Fruit fly (Drosophila melanogaster) whole organism, embryonic: ENCODE data around the gene CG14401.

Experiments
- Antp ChIP-seq: fragments of 200-800 bp; sonication (Bioruptor generic); optimal IDR thresholded peaks from 3 replicates; lab custom pipeline; 2016; ENCODE audit warnings: missing biosample characterization, missing genetic modification characterization
- Bdp1 ChIP-seq: fragments of 200-800 bp; sonication (Bioruptor generic); optimal IDR thresholded peaks from 3 replicates; lab custom pipeline; 2016; ENCODE audit warnings: missing biosample characterization, missing genetic modification characterization
- CG10431 ChIP-seq: fragments of 200-800 bp; sonication (Bioruptor generic); optimal IDR thresholded peaks from 3 replicates; lab custom pipeline; 2018; ENCODE audit warnings: missing biosample characterization, mild to moderate bottlenecking, missing genetic modification characterization
- CG12299 ChIP-seq: fragments of 200-800 bp; sonication (Bioruptor generic); optimal IDR thresholded peaks from 2 replicates; lab custom pipeline; 2018; ENCODE audit warnings: missing biosample characterization, mild to moderate bottlenecking, missing genetic modification characterization
- CG1233 ChIP-seq: fragments of 200-800 bp; sonication (Bioruptor generic); optimal IDR thresholded peaks from 4 replicates; lab custom pipeline; 2018; ENCODE audit warnings: missing biosample characterization, mild to moderate bottlenecking, missing genetic modification characterization
- CG12659 ChIP-seq: fragments of 200-800 bp; sonication (Bioruptor generic); optimal IDR thresholded peaks from 3 replicates; lab custom pipeline; 2017; ENCODE audit warnings: mild to moderate bottlenecking, missing biosample characterization, missing genetic modification reagents, missing genetic modification characterization
- CG12942 ChIP-seq: fragments of 200-800 bp; sonication (Bioruptor generic); optimal IDR thresholded peaks from 3 replicates; lab custom pipeline; 2016; ENCODE audit warnings: missing biosample characterization, missing genetic modification characterization
- CG14050 ChIP-seq: fragments of 200-800 bp; sonication (Bioruptor generic); IDR thresholded peaks from 3 replicates; pipeline ENCODE4 v1.3.6; 2022; ENCODE audit warnings: missing biosample characterization, missing genetic modification characterization
- CG14710 ChIP-seq: fragments of 200-800 bp; sonication (Bioruptor generic); optimal IDR thresholded peaks from 3 replicates; lab custom pipeline; 2019; ENCODE audit warnings: missing biosample characterization, mild to moderate bottlenecking, missing genetic modification characterization, moderate library complexity
- CG15514 ChIP-seq: fragments of 200-800 bp; sonication (Bioruptor generic); optimal IDR thresholded peaks from 3 replicates; lab custom pipeline; 2017; ENCODE audit warnings: missing biosample characterization, missing genetic modification characterization, mild to moderate bottlenecking, moderate library complexity, missing genetic modification reagents
- CG3281 ChIP-seq: fragments of 200-800 bp; sonication (Bioruptor generic); optimal IDR thresholded peaks from 3 replicates; lab custom pipeline; 2017; ENCODE audit warnings: missing biosample characterization, mild to moderate bottlenecking, missing genetic modification characterization
- CG34376 ChIP-seq: fragments of 200-800 bp; sonication (Bioruptor generic); optimal IDR thresholded peaks from 2 replicates; lab custom pipeline; 2018; ENCODE audit warnings: missing biosample characterization, mild to moderate bottlenecking, missing genetic modification characterization
- CG3995 ChIP-seq: fragments of 200-800 bp; sonication (Bioruptor generic); optimal IDR thresholded peaks from 3 replicates; lab custom pipeline; 2016; ENCODE audit warnings: missing biosample characterization, missing genetic modification characterization
- CG4424 ChIP-seq: fragments of 200-800 bp; sonication (Bioruptor generic); optimal IDR thresholded peaks from 3 replicates; lab custom pipeline; 2016; ENCODE audit warnings: missing biosample characterization, missing genetic modification characterization
- CG6683 ChIP-seq: fragments of 200-800 bp; sonication (Bioruptor generic); optimal IDR thresholded peaks from 2 replicates; lab custom pipeline; 2017; ENCODE audit warnings: missing biosample characterization, mild to moderate bottlenecking, missing genetic modification characterization, missing genetic modification reagents
- CG6854 ChIP-seq: fragments of 200-800 bp; sonication (Bioruptor generic); optimal IDR thresholded peaks from 3 replicates; lab custom pipeline; 2017; ENCODE audit warnings: missing biosample characterization, mild to moderate bottlenecking, missing genetic modification characterization
- CG8290 ChIP-seq, 3 experiments: fragments of 200-800 bp; sonication (Bioruptor generic); optimal IDR thresholded peaks; 2 replicates each; lab custom pipeline; 2016 to 2019; ENCODE audit warnings: missing biosample characterization in 3 of 3, missing genetic modification characterization in 3 of 3, mild to moderate bottlenecking in 2 of 3, moderate library complexity in 1 of 3
- CG8359 ChIP-seq: fragments of 200-800 bp; sonication (Bioruptor generic); optimal IDR thresholded peaks from 2 replicates; lab custom pipeline; 2017; ENCODE audit warnings: missing biosample characterization, mild to moderate bottlenecking, missing genetic modification characterization, borderline replicate concordance
- D19B ChIP-seq: fragments of 200-800 bp; sonication (Bioruptor generic); optimal IDR thresholded peaks from 2 replicates; lab custom pipeline; 2017; ENCODE audit warnings: missing biosample characterization, mild to moderate bottlenecking, missing genetic modification characterization
- Dbx ChIP-seq: fragments of 200-800 bp; sonication (Bioruptor generic); IDR thresholded peaks from 3 replicates; pipeline ENCODE4 v1.3.6; 2022; ENCODE audit warnings: missing biosample characterization, missing genetic modification characterization
- Doc3 ChIP-seq: fragments of 200-800 bp; sonication (Bioruptor generic); IDR thresholded peaks from 3 replicates; pipeline ENCODE4 v1.3.6; 2022; ENCODE audit warnings: missing biosample characterization, missing genetic modification characterization; ENCODE audit not compliant: partially characterized antibody
- HHEX ChIP-seq: fragments of 200-800 bp; sonication (Bioruptor generic); optimal IDR thresholded peaks from 3 replicates; lab custom pipeline; 2017; ENCODE audit warnings: missing biosample characterization, mild to moderate bottlenecking, missing genetic modification characterization, missing genetic modification reagents
- Hmr ChIP-seq: fragments of 200-800 bp; sonication (Bioruptor generic); optimal IDR thresholded peaks from 3 replicates; lab custom pipeline; 2017; ENCODE audit warnings: mild to moderate bottlenecking, missing biosample characterization, missing genetic modification reagents, missing genetic modification characterization
- Hr3 ChIP-seq: fragments of 200-800 bp; sonication (Bioruptor generic); optimal IDR thresholded peaks from 3 replicates; lab custom pipeline; 2016; ENCODE audit warnings: missing biosample characterization, missing genetic modification characterization
- Lpt ChIP-seq: fragments of >200 bp; optimal IDR thresholded peaks from 2 replicates; lab custom pipeline; 2018; ENCODE audit warnings: missing biosample characterization, missing genetic modification characterization
- Nf-YA ChIP-seq: fragments of 200-800 bp; sonication (Bioruptor generic); IDR thresholded peaks from 2 replicates; pipeline ENCODE4 v1.3.6; 2022; ENCODE audit warnings: missing biosample characterization, missing genetic modification characterization
- NfI ChIP-seq: fragments of 200-800 bp; sonication (Bioruptor generic); optimal IDR thresholded peaks from 3 replicates; lab custom pipeline; 2018; ENCODE audit warnings: missing biosample characterization, mild to moderate bottlenecking, missing genetic modification characterization, moderate library complexity
- Oli ChIP-seq: fragments of 200-800 bp; sonication (Bioruptor generic); optimal IDR thresholded peaks from 2 replicates; lab custom pipeline; 2018; ENCODE audit warnings: missing biosample characterization, mild to moderate bottlenecking, missing genetic modification characterization, moderate library complexity
- Poxn ChIP-seq: fragments of 200-800 bp; sonication (Bioruptor generic); IDR thresholded peaks from 2 replicates; pipeline ENCODE4 v1.3.6; 2022; ENCODE audit warnings: missing biosample characterization, missing genetic modification characterization
- Sox102F ChIP-seq: fragments of 200-800 bp; sonication (Bioruptor generic); optimal IDR thresholded peaks from 2 replicates; lab custom pipeline; 2018; ENCODE audit warnings: missing biosample characterization, mild to moderate bottlenecking, missing genetic modification characterization, moderate library complexity
- Sry-δ ChIP-seq: fragments of 200-800 bp; sonication (Bioruptor generic); optimal IDR thresholded peaks from 2 replicates; lab custom pipeline; 2016; ENCODE audit warnings: missing biosample characterization, missing genetic modification characterization
- chm ChIP-seq: fragments of 200-800 bp; sonication (Bioruptor generic); IDR thresholded peaks from 2 replicates; pipeline ENCODE4 v1.3.6; 2022; ENCODE audit warnings: missing biosample characterization, missing genetic modification characterization
- fd102C ChIP-seq: fragments of 200-800 bp; sonication (Bioruptor generic); optimal IDR thresholded peaks from 2 replicates; lab custom pipeline; 2018; ENCODE audit warnings: missing biosample characterization, mild to moderate bottlenecking, missing genetic modification characterization, moderate library complexity
- fd96Cb ChIP-seq: fragments of 200-800 bp; sonication (Bioruptor generic); optimal IDR thresholded peaks from 2 replicates; lab custom pipeline; 2018; ENCODE audit warnings: missing biosample characterization, mild to moderate bottlenecking, missing genetic modification characterization, moderate library complexity
- gsb ChIP-seq: fragments of 200-800 bp; sonication (Bioruptor generic); IDR thresholded peaks from 2 replicates; pipeline ENCODE4 v1.3.6; 2022; ENCODE audit warnings: missing biosample characterization, missing genetic modification characterization
- nau ChIP-seq: fragments of 200-800 bp; sonication (Bioruptor generic); optimal IDR thresholded peaks from 3 replicates; lab custom pipeline; 2017; ENCODE audit warnings: missing biosample characterization, mild to moderate bottlenecking, missing genetic modification characterization, missing genetic modification reagents
- pan ChIP-seq, 4 experiments: fragments of >200 bp in 3 of 4; fragments of 200-800 bp in 1 of 4; sonication (Bioruptor generic) in 1 of 4; optimal IDR thresholded peaks in 3 of 4; IDR thresholded peaks in 1 of 4; 2 replicates each; pipeline versions ENCODE4 v1.3.6 to Lab custom; 2017 to 2022; ENCODE audit warnings: missing biosample characterization in 2 of 4, missing genetic modification characterization in 2 of 4, mixed read lengths in 1 of 4
- pb ChIP-seq: fragments of 200-800 bp; sonication (Bioruptor generic); optimal IDR thresholded peaks from 3 replicates; lab custom pipeline; 2016; ENCODE audit warnings: missing biosample characterization, missing genetic modification characterization
- pros ChIP-seq: fragments of 200-800 bp; sonication (Bioruptor generic); optimal IDR thresholded peaks from 3 replicates; lab custom pipeline; 2019; ENCODE audit warnings: missing biosample characterization, mild to moderate bottlenecking, missing genetic modification characterization, moderate library complexity
- pum ChIP-seq: fragments of 200-800 bp; sonication (Bioruptor generic); optimal IDR thresholded peaks from 2 replicates; lab custom pipeline; 2016; ENCODE audit warnings: missing biosample characterization, missing genetic modification characterization
- repo ChIP-seq: fragments of 200-800 bp; sonication (Bioruptor generic); optimal IDR thresholded peaks from 2 replicates; lab custom pipeline; 2016; ENCODE audit warnings: missing biosample characterization, missing genetic modification characterization
- seq ChIP-seq: fragments of 200-800 bp; sonication (Bioruptor generic); IDR thresholded peaks from 2 replicates; pipeline ENCODE4 v1.3.6; 2022; ENCODE audit warnings: missing biosample characterization, missing genetic modification characterization
- tin ChIP-seq: fragments of 200-800 bp; sonication (Bioruptor generic); optimal IDR thresholded peaks from 3 replicates; lab custom pipeline; 2016; ENCODE audit warnings: missing biosample characterization, missing genetic modification characterization
- tx ChIP-seq: fragments of 200-800 bp; sonication (Bioruptor generic); optimal IDR thresholded peaks from 2 replicates; lab custom pipeline; 2016; ENCODE audit warnings: missing biosample characterization, missing genetic modification characterization
- vvl ChIP-seq: fragments of 200-800 bp; sonication (Bioruptor generic); IDR thresholded peaks from 2 replicates; pipeline ENCODE4 v1.3.6; 2022; ENCODE audit warnings: missing biosample characterization, missing genetic modification characterization
- z ChIP-seq: fragments of 200-800 bp; sonication (Bioruptor generic); IDR thresholded peaks from 3 replicates; pipeline ENCODE4 v1.3.6; 2022; ENCODE audit warnings: missing biosample characterization, missing genetic modification characterization
- zen2 ChIP-seq: fragments of 200-800 bp; sonication (Bioruptor generic); IDR thresholded peaks from 3 replicates; pipeline ENCODE4 v1.3.6; 2022; ENCODE audit warnings: missing biosample characterization, missing genetic modification characterization; ENCODE audit not compliant: partially characterized antibody

CG14401 gene

dm6 chr2L:20881353-20882079, 11.9 kb downstream of the CG14401 start (continued):
- no peak for TF ChIP-seq pan (optimal IDR thresholded peaks at IDR 0.05; lab: Kevin White, UChicago)
- TF ChIP-seq pan (GFP tag; optimal IDR thresholded peaks at IDR 0.05 in 1 of 2, IDR thresholded peaks at IDR 0.05 in 1 of 2): peak in 1 of 2 experiments; percentile 47
- TF ChIP-seq CG1233: no peak
- no peak for TF ChIP-seq gsb (GFP tag; lab: Robert Waterston, UW)
- peak; percentile 14 for TF ChIP-seq fd96Cb
- TF ChIP-seq pros (GFP tag; lab: Kevin White, UChicago): no peak
- peak; percentile 41 for TF ChIP-seq tin
- peak; percentile 6 for TF ChIP-seq CG14710 (tag; lab: Kevin White, UChicago)
- no peak for TF ChIP-seq Doc3
- TF ChIP-seq Dbx (GFP tag; lab: Robert Waterston, UW): peak; percentile 72; the same call in 2 of the 3 replicates
- 0 out of 2 replicates have a peak, but pooled peaks have one; percentile 25 for TF ChIP-seq Nf-YA (GFP tag; lab: Robert Waterston, UW)
- TF ChIP-seq CG10431 (GFP tag; lab: Kevin White, UChicago): peak; percentile 25
- no peak for TF ChIP-seq CG12299
- TF ChIP-seq z (GFP tag; lab: Robert Waterston, UW): no peak
- peak; percentile 41 for TF ChIP-seq CG12659 (GFP tag; lab: Kevin White, UChicago)
- TF ChIP-seq Antp (GFP tag; lab: Kevin White, UChicago): peak; percentile 67
- TF ChIP-seq Bdp1 (GFP tag; lab: Kevin White, UChicago): no peak
- TF ChIP-seq CG4424 (GFP tag; lab: Kevin White, UChicago): peak; percentile 37
- TF ChIP-seq tx (GFP tag; lab: Kevin White, UChicago): no peak
- TF ChIP-seq vvl (GFP tag; lab: Robert Waterston, UW): peak; percentile 66
- no peak for TF ChIP-seq pb (GFP tag; lab: Kevin White, UChicago)
- TF ChIP-seq CG8290 (GFP tag; optimal IDR thresholded peaks at IDR 0.05; lab: Kevin White, UChicago): no peak
- peak in 1 of 2 experiments; percentile 90 for TF ChIP-seq CG8290 (tag; optimal IDR thresholded peaks at IDR 0.05; lab: Kevin White, UChicago)
- TF ChIP-seq Sox102F: peak; percentile 56
- peak; percentile 21; the same call in 1 of the 3 replicates for TF ChIP-seq CG14050 (GFP tag; lab: Robert Waterston, UW)
- peak; percentile 63 for TF ChIP-seq HHEX
- TF ChIP-seq CG34376: no peak
- TF ChIP-seq Hr3 (GFP tag; lab: Kevin White, UChicago): peak; percentile 25
- peak; percentile 31 for TF ChIP-seq D19B (GFP tag; lab: Kevin White, UChicago)
- peak; percentile 65 for TF ChIP-seq CG3281 (GFP tag; lab: Kevin White, UChicago)
- peak; percentile 16 for TF ChIP-seq CG12942 (GFP tag; lab: Kevin White, UChicago)
- TF ChIP-seq pum (GFP tag; lab: Kevin White, UChicago): peak; percentile 23
- TF ChIP-seq CG6683 (GFP tag; lab: Kevin White, UChicago): no peak
- TF ChIP-seq nau (GFP tag; lab: Kevin White, UChicago): no peak
- 0 out of 2 replicates have a peak, but pooled peaks have one; percentile 32 for TF ChIP-seq seq (GFP tag; lab: Robert Waterston, UW)
- peak; percentile 47 for TF ChIP-seq CG15514 (GFP tag; lab: Kevin White, UChicago)
- TF ChIP-seq zen2 (GFP tag; lab: Robert Waterston, UW): no peak
- TF ChIP-seq repo (GFP tag; lab: Kevin White, UChicago): peak; percentile 27
- TF ChIP-seq Lpt (GFP tag; lab: Kevin White, UChicago): no peak
- no peak for TF ChIP-seq chm (GFP tag; lab: Robert Waterston, UW)
- no peak for TF ChIP-seq fd102C
- peak; percentile 12 for TF ChIP-seq NfI (GFP tag; lab: Kevin White, UChicago)
- TF ChIP-seq Sry-δ: peak; percentile 20
- no peak for TF ChIP-seq CG8359 (GFP tag; lab: Kevin White, UChicago)
- TF ChIP-seq CG6854: no peak
- peak; percentile 73 for TF ChIP-seq Hmr (GFP tag; lab: Kevin White, UChicago)
- peak; percentile 54; the same call in 1 of the 2 replicates for TF ChIP-seq Poxn (GFP tag; lab: Robert Waterston, UW)
- peak; percentile 38 for TF ChIP-seq Oli (tag; lab: Kevin White, UChicago)
- no peak for TF ChIP-seq CG3995 (GFP tag; lab: Kevin White, UChicago)
